Worm (Caenorhabditis elegans) whole organism, dauer: ENCODE data around the gene Y39H10B.2.

Source experiments
- unc-62 ChIP-seq: sonication (generic microtip); optimal IDR thresholded peaks from 2 replicates; lab custom pipeline; 2017; ENCODE audit warnings: missing biosample characterization, missing genetic modification reagents, missing genetic modification characterization

Gene Y39H10B.2

ce11 chrV:3711544-3711943 lies 43.0 kb downstream of the Y39H10B.2 start:
- no peak for TF ChIP-seq unc-62 (GFP tag; lab: Kevin White, UChicago)

- no peak for TF ChIP-seq unc-62 (GFP tag; lab: Kevin White, UChicago)
Observed at ce11 chrV:3712192-3712591, 43.6 kb downstream of the Y39H10B.2 start.

ce11 chrV:3712955-3713354 lies 44.4 kb downstream of the Y39H10B.2 start:
- no peak for TF ChIP-seq unc-62 (GFP tag; lab: Kevin White, UChicago)

ce11 chrV:3714750-3715149 lies 46.2 kb downstream of the Y39H10B.2 start:
- TF ChIP-seq unc-62 (GFP tag; lab: Kevin White, UChicago): no peak

- TF ChIP-seq unc-62 (GFP tag; lab: Kevin White, UChicago): no peak
Observed at ce11 chrV:3715488-3716019, 47.0 kb downstream of the Y39H10B.2 start, which contains the start of gene nrsn-1. TSS of gene nrsn-1 (minus strand) at chrV:3715969.

ce11 chrV:3716279-3716887 lies 47.8 kb downstream of the Y39H10B.2 start:
- no peak for TF ChIP-seq unc-62 (GFP tag; lab: Kevin White, UChicago)

- no peak for TF ChIP-seq unc-62 (GFP tag; lab: Kevin White, UChicago)
Observed at ce11 chrV:3717751-3718150, 49.2 kb downstream of the Y39H10B.2 start.

- no peak for TF ChIP-seq unc-62 (GFP tag; lab: Kevin White, UChicago)
Observed at ce11 chrV:3718507-3718906, 49.9 kb downstream of the Y39H10B.2 start.
